Worm (Caenorhabditis elegans): ENCODE results near the gene C49F5.5.

DNA sequence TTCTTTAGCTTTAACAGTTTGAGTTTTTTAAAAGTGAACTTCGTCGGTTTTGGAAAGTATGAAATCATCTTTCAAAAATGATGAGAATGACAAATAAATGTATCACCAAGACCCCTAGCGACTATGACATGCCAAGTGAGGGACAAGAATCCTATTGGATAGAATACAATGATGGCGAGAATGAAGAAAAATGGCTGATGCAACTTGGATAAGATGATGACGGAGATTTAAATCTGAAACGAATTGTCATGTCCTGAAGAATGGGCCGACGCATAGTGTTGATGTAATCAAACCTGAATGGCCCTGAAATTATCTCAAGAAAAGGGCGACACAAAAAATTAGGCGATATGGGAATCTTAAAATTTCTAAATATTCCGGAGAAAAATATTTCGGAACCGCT lies 22.3 kb upstream of the C49F5.5 start:
- no peak for TF ChIP-seq unc-62 (GFP tag; optimal IDR thresholded peaks at IDR 0.05)
- TF ChIP-seq lag-1 (GFP tag; IDR thresholded peaks at IDR 0.05): no peak
- TF ChIP-seq ZK185.1 (tag; optimal IDR thresholded peaks at IDR 0.05; ENCODE audit: poor library complexity, severe bottlenecking): no peak
- no peak for TF ChIP-seq C06A6.2 (GFP tag; conservative IDR thresholded peaks at IDR 0.05)
- no peak for TF ChIP-seq ama-1 (optimal IDR thresholded peaks at IDR 0.05)
- no peak for TF ChIP-seq ama-1 (GFP tag; optimal IDR thresholded peaks at IDR 0.05)
- TF ChIP-seq hrde-1 (tag; optimal IDR thresholded peaks at IDR 0.05; ENCODE audit: borderline replicate concordance): no peak
- TF ChIP-seq xnd-1 (tag; optimal IDR thresholded peaks at IDR 0.05): no peak
- TF ChIP-seq B0019.2 (GFP tag; conservative IDR thresholded peaks at IDR 0.05): no peak
- TF ChIP-seq ekl-4 (GFP tag; IDR thresholded peaks at IDR 0.05): no peak
- no peak for TF ChIP-seq hmg-20 (GFP tag; IDR thresholded peaks at IDR 0.05)
- no peak for TF ChIP-seq F23B12.7 (tag; optimal IDR thresholded peaks at IDR 0.05; ENCODE audit: insufficient read depth)
